Fruit fly (Drosophila melanogaster) whole organism, pupa: Measurements from ENCODE around the gene CG4297.
"Not testable (repeated sequence)": the region's sequence is repeated elsewhere in the genome, so short reads cannot be mapped to it uniquely, and the experiment has no call there.

ENCODE experiments used
- CG10348 ChIP-seq: fragments of 200-800 bp; sonication (Bioruptor generic); IDR thresholded peaks from 2 replicates; pipeline ENCODE4 v1.3.6; 2022; ENCODE audit warnings: missing biosample characterization, missing genetic modification characterization
- CG12605 ChIP-seq: fragments of 200-800 bp; sonication (Bioruptor generic); IDR thresholded peaks from 2 replicates; pipeline ENCODE4 v1.3.6; 2022; ENCODE audit warnings: missing biosample characterization, missing genetic modification characterization
- CG13204 ChIP-seq: fragments of 200-800 bp; sonication (Bioruptor generic); optimal IDR thresholded peaks from 2 replicates; lab custom pipeline; 2018; ENCODE audit warnings: missing biosample characterization, mild to moderate bottlenecking, missing genetic modification characterization, moderate library complexity
- CG14655 ChIP-seq: fragments of 200-800 bp; sonication (Bioruptor generic); optimal IDR thresholded peaks from 3 replicates; lab custom pipeline; 2017; ENCODE audit warnings: mild to moderate bottlenecking, missing biosample characterization, missing genetic modification reagents, missing genetic modification characterization
- CG15710 ChIP-seq: fragments of 200-800 bp; sonication (Bioruptor generic); optimal IDR thresholded peaks from 2 replicates; lab custom pipeline; 2018; ENCODE audit warnings: missing biosample characterization, mild to moderate bottlenecking, missing genetic modification characterization, moderate library complexity
- CG17806 ChIP-seq: fragments of 200-800 bp; sonication (Bioruptor generic); optimal IDR thresholded peaks from 2 replicates; lab custom pipeline; 2018; ENCODE audit warnings: missing biosample characterization, mild to moderate bottlenecking, missing genetic modification characterization, moderate library complexity
- CG32121 ChIP-seq: fragments of 200-800 bp; sonication (Bioruptor generic); IDR thresholded peaks from 2 replicates; pipeline ENCODE4 v1.3.6; 2022; ENCODE audit warnings: missing biosample characterization, missing genetic modification characterization
- CG34367 ChIP-seq: fragments of 200-800 bp; sonication (Bioruptor generic); optimal IDR thresholded peaks from 2 replicates; lab custom pipeline; 2018; ENCODE audit warnings: missing biosample characterization, mild to moderate bottlenecking, missing genetic modification characterization
- CG4496 ChIP-seq: fragments of 200-800 bp; sonication (Bioruptor generic); IDR thresholded peaks from 3 replicates; pipeline ENCODE4 v1.3.6; 2022; ENCODE audit warnings: missing biosample characterization, missing genetic modification characterization
- CG8159 ChIP-seq: fragments of 200-800 bp; sonication (Bioruptor generic); optimal IDR thresholded peaks from 3 replicates; lab custom pipeline; 2018; ENCODE audit warnings: missing biosample characterization, mild to moderate bottlenecking, missing genetic modification characterization, moderate library complexity
- CG8301 ChIP-seq: fragments of 200-800 bp; sonication (Bioruptor generic); optimal IDR thresholded peaks from 2 replicates; lab custom pipeline; 2018; ENCODE audit warnings: missing biosample characterization, mild to moderate bottlenecking, missing genetic modification characterization
- CG9948 ChIP-seq: fragments of 200-800 bp; sonication (Bioruptor generic); optimal IDR thresholded peaks from 2 replicates; lab custom pipeline; 2018; ENCODE audit warnings: missing biosample characterization, mild to moderate bottlenecking, missing genetic modification characterization, moderate library complexity
- D1 ChIP-seq: fragments of 200-800 bp; sonication (Bioruptor generic); optimal IDR thresholded peaks from 2 replicates; lab custom pipeline; 2018; ENCODE audit warnings: missing biosample characterization, mild to moderate bottlenecking, missing genetic modification characterization, moderate library complexity
- EcR ChIP-seq: fragments of 200-800 bp; sonication (Bioruptor generic); optimal IDR thresholded peaks from 3 replicates; lab custom pipeline; 2019; ENCODE audit warnings: missing biosample characterization, missing genetic modification characterization, mild to moderate bottlenecking, moderate library complexity, missing genetic modification reagents
- Ets98B ChIP-seq: fragments of 200-800 bp; sonication (Bioruptor generic); IDR thresholded peaks from 2 replicates; pipeline ENCODE4 v1.3.6; 2022; ENCODE audit warnings: missing biosample characterization, missing genetic modification characterization
- Pif1A ChIP-seq: fragments of 200-800 bp; sonication (Bioruptor generic); optimal IDR thresholded peaks from 3 replicates; lab custom pipeline; 2016; ENCODE audit warnings: missing biosample characterization, missing genetic modification characterization
- Pif1B ChIP-seq: fragments of 200-800 bp; sonication (Bioruptor generic); optimal IDR thresholded peaks from 3 replicates; lab custom pipeline; 2016; ENCODE audit warnings: missing biosample characterization, missing genetic modification characterization
- Snoo ChIP-seq: fragments of 200-800 bp; sonication (Bioruptor generic); optimal IDR thresholded peaks from 3 replicates; lab custom pipeline; 2017; ENCODE audit warnings: missing biosample characterization, mild to moderate bottlenecking, missing genetic modification characterization, inconsistent platforms
- fd96Ca ChIP-seq: fragments of 200-800 bp; sonication (Bioruptor generic); IDR thresholded peaks from 3 replicates; pipeline ENCODE4 v1.3.6; 2022; ENCODE audit warnings: missing biosample characterization, missing genetic modification characterization
- gl ChIP-seq: fragments of 200-800 bp; sonication (Bioruptor generic); optimal IDR thresholded peaks from 2 replicates; lab custom pipeline; 2018; ENCODE audit warnings: missing biosample characterization, mild to moderate bottlenecking, missing genetic modification characterization
- rn ChIP-seq: fragments of 200-800 bp; sonication (Bioruptor generic); IDR thresholded peaks from 2 replicates; pipeline ENCODE4 v1.3.6; 2022; ENCODE audit warnings: missing biosample characterization, missing genetic modification characterization

Gene CG4297

dm6 chr2L:469912-470311, 2.1 kb downstream of the CG4297 start:
- no peak for TF ChIP-seq D1 (tag; lab: Kevin White, UChicago)
- TF ChIP-seq CG13204 (GFP tag; lab: Kevin White, UChicago): no peak
- TF ChIP-seq CG32121: no peak
- TF ChIP-seq, all 21 proteins: peak for 0

- peak; percentile 82 for TF ChIP-seq CG8301 (tag; lab: Kevin White, UChicago)
- peak; percentile 23 for TF ChIP-seq CG15710 (tag; lab: Kevin White, UChicago)
- peak; percentile 87 for TF ChIP-seq CG14655 (GFP tag; lab: Kevin White, UChicago)
- peak; percentile 86 for TF ChIP-seq fd96Ca
- peak; percentile 21; the same call in 1 of the 2 replicates for TF ChIP-seq CG10348 (GFP tag; lab: Robert Waterston, UW)
- peak; percentile 56 for TF ChIP-seq CG8159 (tag; lab: Kevin White, UChicago)
- peak; percentile 85 for TF ChIP-seq CG4496 (GFP tag; lab: Robert Waterston, UW)
- TF ChIP-seq EcR (GFP tag; lab: Kevin White, UChicago): no peak
- TF ChIP-seq Ets98B: peak; percentile 79
- TF ChIP-seq CG17806: peak; percentile 61
- TF ChIP-seq gl (tag; lab: Kevin White, UChicago): no peak
- peak; percentile 36 for TF ChIP-seq CG13204 (GFP tag; lab: Kevin White, UChicago)
- TF ChIP-seq Pif1B (GFP tag; lab: Kevin White, UChicago): peak; percentile 59
- peak; percentile 75 for TF ChIP-seq CG32121
- peak; percentile 63 for TF ChIP-seq CG9948
- no peak for TF ChIP-seq D1 (tag; lab: Kevin White, UChicago)
- no peak for TF ChIP-seq Snoo (tag; lab: Kevin White, UChicago)
- TF ChIP-seq rn: peak; percentile 49; the same call in 1 of the 2 replicates
- peak; percentile 58 for TF ChIP-seq Pif1A (GFP tag; lab: Kevin White, UChicago)
- TF ChIP-seq CG12605 (GFP tag; lab: Robert Waterston, UW): peak; percentile 81
- TF ChIP-seq CG34367 (tag; lab: Kevin White, UChicago): peak; percentile 38
These were observed 3.1 kb downstream of the CG4297 start for dm6 chr2L:468745-469358.

dm6 chr2L:467683-468082, 4.3 kb downstream of the CG4297 start:
- TF ChIP-seq CG14655 (GFP tag; lab: Kevin White, UChicago) (no peak), CG13204 (GFP tag; lab: Kevin White, UChicago) (no peak), D1 (tag; lab: Kevin White, UChicago) (no peak), CG17806 (no peak), Ets98B (no peak), CG32121 (no peak), fd96Ca (no peak), CG8301 (tag; lab: Kevin White, UChicago) (no peak), rn (no peak), CG12605 (GFP tag; lab: Robert Waterston, UW) (no peak), CG8159 (tag; lab: Kevin White, UChicago) (no peak), EcR (GFP tag; lab: Kevin White, UChicago) (no peak), CG15710 (tag; lab: Kevin White, UChicago) (no peak), Snoo (tag; lab: Kevin White, UChicago) (no peak), Pif1B (GFP tag; lab: Kevin White, UChicago) (no peak), CG10348 (GFP tag; lab: Robert Waterston, UW) (no peak), CG34367 (tag; lab: Kevin White, UChicago) (no peak), Pif1A (GFP tag; lab: Kevin White, UChicago) (no peak)

- TF ChIP-seq CG12605 (GFP tag; lab: Robert Waterston, UW) (no peak), CG34367 (tag; lab: Kevin White, UChicago) (no peak), Pif1A (GFP tag; lab: Kevin White, UChicago) (no peak), EcR (GFP tag; lab: Kevin White, UChicago) (no peak), CG10348 (GFP tag; lab: Robert Waterston, UW) (no peak), Ets98B (no peak), Snoo (tag; lab: Kevin White, UChicago) (no peak), D1 (tag; lab: Kevin White, UChicago) (no peak), CG13204 (GFP tag; lab: Kevin White, UChicago) (no peak), CG17806 (no peak), rn (no peak), CG15710 (tag; lab: Kevin White, UChicago) (no peak), gl (tag; lab: Kevin White, UChicago) (no peak), CG4496 (GFP tag; lab: Robert Waterston, UW) (no peak), CG9948 (no peak), CG8159 (tag; lab: Kevin White, UChicago) (no peak), CG14655 (GFP tag; lab: Kevin White, UChicago) (no peak), Pif1B (GFP tag; lab: Kevin White, UChicago) (no peak), CG32121 (no peak)
These were observed 16.3 kb downstream of the CG4297 start for dm6 chr2L:455738-456137.

- TF ChIP-seq rn; CG12605 (GFP tag; lab: Robert Waterston, UW); EcR (GFP tag; lab: Kevin White, UChicago): not testable (repeated sequence)
- TF ChIP-seq, all 21 proteins: peak for 0; not testable (repeated sequence) for 21
These were observed 16.7 kb downstream of the CG4297 start, which contains the start of gene CG4133 for dm6 chr2L:455274-455673. Gene CG4133, plus strand, starts transcription at chr2L:455531.

dm6 chr2L:452872-453271, 19.1 kb downstream of the CG4297 start, which contains the start of the genes crq and shv:
Gene crq, minus strand, starts transcription at chr2L:453024.
Gene shv, plus strand, starts transcription at chr2L:453108.
- TF ChIP-seq CG15710 (tag; lab: Kevin White, UChicago): peak; percentile 10
- TF ChIP-seq CG34367 (tag; lab: Kevin White, UChicago): no peak
